Fruit fly (Drosophila melanogaster) whole organism, embryonic: ENCODE results near the gene CG31805.

ENCODE experiments used
- CG18764 ChIP-seq: fragments of 200-800 bp; sonication (Bioruptor generic); optimal IDR thresholded peaks from 3 replicates; lab custom pipeline; 2016; ENCODE audit warnings: missing biosample characterization, missing genetic modification characterization
- CG3726 ChIP-seq: fragments of 200-800 bp; sonication (Bioruptor generic); IDR thresholded peaks from 3 replicates; pipeline ENCODE4, ENCODE4 v1.3.6; 2022; ENCODE audit warnings: missing biosample characterization, missing genetic modification characterization
- CG4617 ChIP-seq: fragments of 200-800 bp; sonication (Bioruptor generic); optimal IDR thresholded peaks from 3 replicates; lab custom pipeline; 2016; ENCODE audit warnings: missing biosample characterization, missing genetic modification characterization, borderline replicate concordance
- CG6765 ChIP-seq: fragments of 200-800 bp; sonication (Bioruptor generic); optimal IDR thresholded peaks from 3 replicates; lab custom pipeline; 2017; ENCODE audit warnings: missing biosample characterization, mild to moderate bottlenecking, missing genetic modification characterization
- crp ChIP-seq, 2 experiments: fragments of 200-800 bp; sonication (Bioruptor generic); optimal IDR thresholded peaks; 2 replicates in 1 of 2; 3 replicates in 1 of 2; lab custom pipeline; 2017; ENCODE audit warnings: missing biosample characterization in 2 of 2, missing genetic modification characterization in 2 of 2, mild to moderate bottlenecking in 1 of 2, moderate library complexity in 1 of 2
- dmrt11E ChIP-seq: fragments of 200-800 bp; sonication (Bioruptor generic); optimal IDR thresholded peaks from 3 replicates; lab custom pipeline; 2018; ENCODE audit warnings: missing biosample characterization, mild to moderate bottlenecking, missing genetic modification characterization, moderate library complexity

- TF ChIP-seq CG6765 (GFP tag; lab: Kevin White, UChicago) (no peak), dmrt11E (tag; lab: Kevin White, UChicago) (no peak), CG18764 (no peak), crp (GFP tag; optimal IDR thresholded peaks at IDR 0.05; lab: Kevin White, UChicago) (peak; percentile 77 to 97), CG3726 (GFP tag; lab: Robert Waterston, UW) (no peak), CG4617 (GFP tag; lab: Kevin White, UChicago) (peak; percentile 65)
Measured at dm6 chr2L:16879288-16879687, 21.0 kb downstream of the CG31805 start, which contains the start of the genes CG32832, CG31743 and CG34313.
